Fruit fly (Drosophila melanogaster) whole organism, embryonic: ENCODE results near the gene CG3457.

Experiments
- Ada2b ChIP-seq: fragments of 200-800 bp; sonication (Bioruptor generic); IDR thresholded peaks from 2 replicates; pipeline ENCODE4 v1.3.6; 2022; ENCODE audit warnings: missing biosample characterization, missing genetic modification characterization
- Aef1 ChIP-seq: fragments of 200-800 bp; sonication (Bioruptor generic); IDR thresholded peaks from 3 replicates; pipeline ENCODE4 v1.3.6; 2022; ENCODE audit warnings: missing biosample characterization, missing genetic modification characterization
- Bdp1 ChIP-seq: fragments of 200-800 bp; sonication (Bioruptor generic); optimal IDR thresholded peaks from 3 replicates; lab custom pipeline; 2016; ENCODE audit warnings: missing biosample characterization, missing genetic modification characterization
- Bteb2 ChIP-seq: fragments of 200-800 bp; sonication (Bioruptor generic); optimal IDR thresholded peaks from 2 replicates; lab custom pipeline; 2016; ENCODE audit warnings: missing biosample characterization, missing genetic modification characterization
- CG10274 ChIP-seq: fragments of 200-800 bp; sonication (Bioruptor generic); optimal IDR thresholded peaks from 3 replicates; lab custom pipeline; 2017; ENCODE audit warnings: missing biosample characterization, mild to moderate bottlenecking, missing genetic modification characterization
- CG11504 ChIP-seq: fragments of 200-800 bp; sonication (Bioruptor generic); optimal IDR thresholded peaks from 3 replicates; lab custom pipeline; 2019; ENCODE audit warnings: missing biosample characterization, mild to moderate bottlenecking, missing genetic modification characterization, moderate library complexity
- CG13296 ChIP-seq: fragments of 200-800 bp; sonication (Bioruptor generic); optimal IDR thresholded peaks from 3 replicates; lab custom pipeline; 2018; ENCODE audit warnings: missing biosample characterization, mild to moderate bottlenecking, missing genetic modification characterization
- CG13424 ChIP-seq: fragments of 200-800 bp; sonication (Bioruptor generic); optimal IDR thresholded peaks from 2 replicates; lab custom pipeline; 2019; ENCODE audit warnings: missing biosample characterization, mild to moderate bottlenecking, missing genetic modification characterization, moderate library complexity
- CG15073 ChIP-seq: fragments of 200-800 bp; sonication (Bioruptor generic); optimal IDR thresholded peaks from 2 replicates; lab custom pipeline; 2016; ENCODE audit warnings: missing biosample characterization, missing genetic modification characterization
- CG2875 ChIP-seq: fragments of 200-800 bp; sonication (Bioruptor generic); optimal IDR thresholded peaks from 2 replicates; lab custom pipeline; 2017; ENCODE audit warnings: missing biosample characterization, mild to moderate bottlenecking, missing genetic modification characterization, missing genetic modification reagents
- CG30403 ChIP-seq: fragments of 200-800 bp; sonication (Bioruptor generic); optimal IDR thresholded peaks from 3 replicates; lab custom pipeline; 2016; ENCODE audit warnings: missing biosample characterization, missing genetic modification characterization
- CG3065 ChIP-seq: fragments of 200-800 bp; sonication (Bioruptor generic); optimal IDR thresholded peaks from 2 replicates; lab custom pipeline; 2016; ENCODE audit warnings: missing biosample characterization, missing genetic modification characterization
- CG3163 ChIP-seq: fragments of 200-800 bp; sonication (Bioruptor generic); optimal IDR thresholded peaks from 3 replicates; lab custom pipeline; 2016; ENCODE audit warnings: missing biosample characterization, missing genetic modification characterization
- CG33213 ChIP-seq: fragments of 200-800 bp; sonication (Bioruptor generic); optimal IDR thresholded peaks from 3 replicates; lab custom pipeline; 2016; ENCODE audit warnings: missing biosample characterization, missing genetic modification characterization
- CG6272 ChIP-seq: fragments of 200-800 bp; sonication (Bioruptor generic); IDR thresholded peaks from 2 replicates; pipeline ENCODE4 v1.3.6; 2022; ENCODE audit warnings: missing biosample characterization, missing genetic modification characterization
- CG8924 ChIP-seq: fragments of 200-800 bp; optimal IDR thresholded peaks from 3 replicates; lab custom pipeline; 2019; ENCODE audit warnings: missing biosample characterization, mild to moderate bottlenecking, missing genetic modification characterization, moderate library complexity
- CG8944 ChIP-seq: fragments of 200-800 bp; sonication (Bioruptor generic); optimal IDR thresholded peaks from 3 replicates; lab custom pipeline; 2016; ENCODE audit warnings: missing biosample characterization, missing genetic modification characterization
- CG9215 ChIP-seq: fragments of 200-800 bp; sonication (Bioruptor generic); IDR thresholded peaks from 2 replicates; pipeline ENCODE4 v1.3.6; 2022; ENCODE audit warnings: missing biosample characterization, missing genetic modification characterization
- CG9727 ChIP-seq: fragments of 200-800 bp; sonication (Bioruptor generic); optimal IDR thresholded peaks from 3 replicates; lab custom pipeline; 2017; ENCODE audit warnings: missing biosample characterization, mild to moderate bottlenecking, missing genetic modification characterization
- CG9876 ChIP-seq: fragments of 200-800 bp; sonication (Bioruptor generic); optimal IDR thresholded peaks from 2 replicates; lab custom pipeline; 2016; ENCODE audit warnings: missing biosample characterization, missing genetic modification characterization
- Chrac-16 ChIP-seq: fragments of 200-800 bp; sonication (Bioruptor generic); optimal IDR thresholded peaks from 3 replicates; lab custom pipeline; 2016; ENCODE audit warnings: missing biosample characterization, missing genetic modification characterization
- Dek ChIP-seq: fragments of 200-800 bp; sonication (Bioruptor generic); optimal IDR thresholded peaks from 3 replicates; lab custom pipeline; 2019; ENCODE audit warnings: missing biosample characterization, mild to moderate bottlenecking, missing genetic modification characterization, moderate library complexity
- Dfd ChIP-seq, 2 experiments: fragments of >200 bp; optimal IDR thresholded peaks; 2 replicates each; lab custom pipeline; 2017; ENCODE audit warnings: missing biosample characterization in 2 of 2, missing genetic modification characterization in 2 of 2
- Drgx ChIP-seq: fragments of 200-800 bp; sonication (Bioruptor generic); IDR thresholded peaks from 2 replicates; pipeline ENCODE4 v1.3.6; 2022; ENCODE audit warnings: missing biosample characterization, missing genetic modification characterization
- Fer3 ChIP-seq: fragments of 200-800 bp; sonication (Bioruptor generic); optimal IDR thresholded peaks from 2 replicates; lab custom pipeline; 2018; ENCODE audit warnings: missing biosample characterization, mild to moderate bottlenecking, missing genetic modification characterization, moderate library complexity
- Hey ChIP-seq: fragments of 200-800 bp; sonication (Bioruptor generic); optimal IDR thresholded peaks from 3 replicates; lab custom pipeline; 2018; ENCODE audit warnings: missing biosample characterization, mild to moderate bottlenecking, missing genetic modification characterization
- Hmr ChIP-seq: fragments of 200-800 bp; sonication (Bioruptor generic); optimal IDR thresholded peaks from 3 replicates; lab custom pipeline; 2017; ENCODE audit warnings: mild to moderate bottlenecking, missing biosample characterization, missing genetic modification reagents, missing genetic modification characterization
- Hsf ChIP-seq: fragments of 200-800 bp; sonication (Bioruptor generic); optimal IDR thresholded peaks from 3 replicates; lab custom pipeline; 2016; ENCODE audit warnings: missing biosample characterization, missing genetic modification characterization
- Med ChIP-seq: fragments of 200-800 bp; sonication (Bioruptor generic); peaks from one replicate; lab custom pipeline; 2016; ENCODE audit warnings: missing biosample characterization, missing genetic modification characterization, mild to moderate bottlenecking, inconsistent platforms, moderate library complexity
- NFAT ChIP-seq: fragments of 200-800 bp; sonication (Bioruptor generic); IDR thresholded peaks from 2 replicates; pipeline ENCODE4 v1.3.6; 2022; ENCODE audit warnings: missing biosample characterization, missing genetic modification characterization
- Rx ChIP-seq: fragments of 200-800 bp; sonication (Bioruptor generic); IDR thresholded peaks from 2 replicates; pipeline ENCODE4 v1.3.6; 2022; ENCODE audit warnings: missing biosample characterization, missing genetic modification characterization
- Six4 ChIP-seq: fragments of 200-800 bp; sonication (Bioruptor generic); optimal IDR thresholded peaks from 2 replicates; lab custom pipeline; 2016; ENCODE audit warnings: missing biosample characterization, missing genetic modification characterization
- abd-A ChIP-seq: fragments of 200-800 bp; sonication (Bioruptor generic); optimal IDR thresholded peaks from 3 replicates; lab custom pipeline; 2019; ENCODE audit warnings: missing biosample characterization, mild to moderate bottlenecking, missing genetic modification characterization, moderate library complexity
- ara ChIP-seq: fragments of 200-800 bp; sonication (Bioruptor generic); IDR thresholded peaks from 2 replicates; pipeline ENCODE4 v1.3.6; 2022; ENCODE audit warnings: missing biosample characterization, missing genetic modification characterization
- btn ChIP-seq: fragments of 200-800 bp; sonication (Bioruptor generic); optimal IDR thresholded peaks from 2 replicates; lab custom pipeline; 2016; ENCODE audit warnings: missing biosample characterization, missing genetic modification characterization
- cato ChIP-seq: fragments of 200-800 bp; sonication (Bioruptor generic); optimal IDR thresholded peaks from 2 replicates; lab custom pipeline; 2016; ENCODE audit warnings: missing biosample characterization, missing genetic modification characterization, borderline replicate concordance
- chinmo ChIP-seq: fragments of 200-800 bp; sonication (Bioruptor generic); IDR thresholded peaks from 4 replicates; pipeline ENCODE4 v1.3.6; 2022; ENCODE audit warnings: missing biosample characterization, missing genetic modification characterization; ENCODE audit not compliant: partially characterized antibody
- croc ChIP-seq: fragments of 200-800 bp; sonication (Bioruptor generic); conservative IDR thresholded peaks from 3 replicates; pipeline ENCODE4 v1.3.6; 2022; ENCODE audit warnings: missing biosample characterization, missing genetic modification characterization
- crol ChIP-seq: fragments of 200-800 bp; sonication (Bioruptor generic); IDR thresholded peaks from 2 replicates; pipeline ENCODE4 v1.3.6; 2022; ENCODE audit warnings: missing biosample characterization, missing genetic modification characterization
- emc ChIP-seq: fragments of 200-800 bp; sonication (Bioruptor generic); optimal IDR thresholded peaks from 2 replicates; lab custom pipeline; 2016; ENCODE audit warnings: missing biosample characterization, missing genetic modification characterization
- en ChIP-seq: fragments of 200-800 bp; sonication (Bioruptor generic); optimal IDR thresholded peaks from 2 replicates; lab custom pipeline; 2016; ENCODE audit warnings: missing biosample characterization, missing genetic modification characterization
- her ChIP-seq: fragments of 200-800 bp; sonication (Bioruptor generic); optimal IDR thresholded peaks from 2 replicates; lab custom pipeline; 2016; ENCODE audit warnings: missing biosample characterization, missing genetic modification characterization
- klu ChIP-seq: fragments of 200-800 bp; sonication (Bioruptor generic); IDR thresholded peaks from 2 replicates; pipeline ENCODE4 v1.3.6; 2022; ENCODE audit warnings: missing biosample characterization, missing genetic modification characterization
- onecut ChIP-seq: fragments of 200-800 bp; sonication (Bioruptor generic); IDR thresholded peaks from 2 replicates; pipeline ENCODE4 v1.3.6; 2022; ENCODE audit warnings: missing biosample characterization, missing genetic modification characterization
- pita ChIP-seq: fragments of 200-800 bp; sonication (Bioruptor generic); optimal IDR thresholded peaks from 2 replicates; lab custom pipeline; 2017; ENCODE audit warnings: missing biosample characterization, mild to moderate bottlenecking, missing genetic modification characterization
- pros ChIP-seq: fragments of 200-800 bp; sonication (Bioruptor generic); optimal IDR thresholded peaks from 3 replicates; lab custom pipeline; 2019; ENCODE audit warnings: missing biosample characterization, mild to moderate bottlenecking, missing genetic modification characterization, moderate library complexity
- rib ChIP-seq: fragments of 200-800 bp; sonication (Bioruptor generic); IDR thresholded peaks from 2 replicates; pipeline ENCODE4 v1.3.6; 2022; ENCODE audit warnings: missing biosample characterization, missing genetic modification characterization
- ro ChIP-seq: fragments of 200-800 bp; sonication (Bioruptor generic); IDR thresholded peaks from 2 replicates; pipeline ENCODE4 v1.3.6; 2022; ENCODE audit warnings: missing biosample characterization, missing genetic modification characterization
- sna ChIP-seq: fragments of 200-800 bp; sonication (Bioruptor generic); IDR thresholded peaks from 2 replicates; pipeline ENCODE4 v1.3.6; 2022; ENCODE audit warnings: missing biosample characterization, missing genetic modification characterization; ENCODE audit not compliant: partially characterized antibody
- twi ChIP-seq: fragments of 200-800 bp; optimal IDR thresholded peaks from 2 replicates; lab custom pipeline; 2019; ENCODE audit warnings: missing biosample characterization, mild to moderate bottlenecking, missing genetic modification characterization, moderate library complexity
- tx ChIP-seq: fragments of 200-800 bp; sonication (Bioruptor generic); optimal IDR thresholded peaks from 2 replicates; lab custom pipeline; 2016; ENCODE audit warnings: missing biosample characterization, missing genetic modification characterization
- vnd ChIP-seq: fragments of 200-800 bp; sonication (Bioruptor generic); IDR thresholded peaks from 3 replicates; pipeline ENCODE4 v1.3.6; 2022; ENCODE audit warnings: missing biosample characterization, missing genetic modification characterization; ENCODE audit not compliant: partially characterized antibody

Gene CG3457

dm6 chrX:2149478-2149877 lies 38.1 kb upstream of the CG3457 start, which contains the start of gene bcn92 (continued):
- TF ChIP-seq Hmr (GFP tag; lab: Kevin White, UChicago) (no peak), Six4 (GFP tag; lab: Kevin White, UChicago) (peak; percentile 21), klu (GFP tag; lab: Robert Waterston, UW) (no peak), pita (GFP tag; lab: Kevin White, UChicago) (no peak), vnd (GFP tag; lab: Robert Waterston, UW) (peak; percentile 93), CG30403 (GFP tag; lab: Kevin White, UChicago) (peak; percentile 61), Med (GFP tag; lab: Kevin White, UChicago) (peak; percentile 92), Drgx (GFP tag; lab: Robert Waterston, UW) (0 out of 2 replicates have a peak, but pooled peaks have one; percentile 8), crol (no peak), NFAT (GFP tag; lab: Robert Waterston, UW) (no peak), CG9876 (GFP tag; lab: Kevin White, UChicago) (no peak), en (GFP tag; lab: Kevin White, UChicago) (no peak), Bteb2 (GFP tag; lab: Kevin White, UChicago) (peak; percentile 26), CG6272 (peak; percentile 31; the same call in 1 of the 2 replicates), CG3163 (GFP tag; lab: Kevin White, UChicago) (no peak), CG8924 (peak; percentile 12), Hey (no peak), CG2875 (GFP tag; lab: Kevin White, UChicago) (no peak), Ada2b (GFP tag; lab: Robert Waterston, UW) (peak; percentile 40; the same call in 1 of the 2 replicates), Fer3 (peak; percentile 22), onecut (GFP tag; lab: Robert Waterston, UW) (no peak), Dfd (GFP tag; optimal IDR thresholded peaks at IDR 0.05; lab: Kevin White, UChicago) (no peak), CG13296 (peak; percentile 7), Dek (peak; percentile 16), CG8944 (GFP tag; lab: Kevin White, UChicago) (no peak), btn (GFP tag; lab: Kevin White, UChicago) (no peak), Rx (no peak), Aef1 (GFP tag; lab: Robert Waterston, UW) (no peak), CG3065 (GFP tag; lab: Kevin White, UChicago) (no peak), CG13424 (peak; percentile 38), CG10274 (GFP tag; lab: Kevin White, UChicago) (no peak), pros (GFP tag; lab: Kevin White, UChicago) (no peak), Hsf (peak; percentile 62), chinmo (GFP tag; lab: Robert Waterston, UW) (peak; percentile 91; the same call in 3 of the 4 replicates), CG33213 (peak; percentile 11), her (GFP tag; lab: Kevin White, UChicago) (peak; percentile 30), sna (peak; percentile 93), CG9727 (peak; percentile 27), CG11504 (tag; lab: Kevin White, UChicago) (no peak), twi (tag; lab: Kevin White, UChicago) (no peak), Chrac-16 (GFP tag; lab: Kevin White, UChicago) (peak; percentile 29), croc (GFP tag; lab: Robert Waterston, UW) (no peak), cato (no peak), tx (GFP tag; lab: Kevin White, UChicago) (no peak), ro (GFP tag; lab: Robert Waterston, UW) (no peak), emc (no peak), CG15073 (GFP tag; lab: Kevin White, UChicago) (no peak), CG9215 (GFP tag; lab: Robert Waterston, UW) (no peak), abd-A (no peak), ara (GFP tag; lab: Robert Waterston, UW) (no peak), Bdp1 (GFP tag; lab: Kevin White, UChicago) (no peak), rib (no peak)
